Worm (Caenorhabditis elegans) whole organism, late embryonic: Measurements from ENCODE around the gene Y38H6C.18.

Experiments
- C38D4.7 ChIP-seq: fragments of 200-800 bp; sonication (Bioruptor generic); optimal IDR thresholded peaks from 2 replicates; lab custom pipeline; 2018; ENCODE audit warnings: mild to moderate bottlenecking, missing genetic modification characterization, moderate library complexity, missing compliant biosample characterization
- K09A11.1 ChIP-seq: sonication (generic microtip); optimal IDR thresholded peaks from 2 replicates; lab custom pipeline; 2017; ENCODE audit warnings: antibody characterized with exemption, mild to moderate bottlenecking, missing genetic modification characterization, missing compliant biosample characterization; ENCODE audit not compliant: insufficient read depth
- T23F11.4 ChIP-seq: fragments of 200-800 bp; sonication (Bioruptor generic); optimal IDR thresholded peaks from 2 replicates; lab custom pipeline; 2018; ENCODE audit warnings: mild to moderate bottlenecking, missing genetic modification characterization, missing compliant biosample characterization
- Y22D7AL.16 ChIP-seq: sonication (generic microtip); optimal IDR thresholded peaks from 2 replicates; lab custom pipeline; 2016; ENCODE audit warnings: missing genetic modification characterization, missing compliant biosample characterization
- ama-1 ChIP-seq: fragments of 150-350 bp; optimal IDR thresholded peaks from 2 replicates; lab custom pipeline; 2014
- ceh-18 ChIP-seq: sonication (generic microtip); optimal IDR thresholded peaks from 2 replicates; lab custom pipeline; 2016; ENCODE audit warnings: missing genetic modification characterization, missing compliant biosample characterization
- ceh-2 ChIP-seq: sonication (generic microtip); optimal IDR thresholded peaks from 2 replicates; lab custom pipeline; 2016; ENCODE audit warnings: missing genotype, missing genetic modification characterization, missing compliant biosample characterization
- ceh-22 ChIP-seq: sonication (generic microtip); optimal IDR thresholded peaks from 2 replicates; lab custom pipeline; 2017; ENCODE audit warnings: missing biosample characterization, missing genetic modification characterization
- ceh-24 ChIP-seq: sonication (generic microtip); optimal IDR thresholded peaks from 2 replicates; lab custom pipeline; 2016; ENCODE audit warnings: mild to moderate bottlenecking, missing genetic modification characterization, missing compliant biosample characterization
- ceh-31 ChIP-seq: sonication (generic microtip); optimal IDR thresholded peaks from 2 replicates; lab custom pipeline; 2016; ENCODE audit warnings: missing genetic modification characterization, missing compliant biosample characterization
- ceh-34 ChIP-seq: sonication (generic microtip); optimal IDR thresholded peaks from 2 replicates; lab custom pipeline; 2016; ENCODE audit warnings: mild to moderate bottlenecking, missing genetic modification characterization, missing compliant biosample characterization
- ceh-48 ChIP-seq: sonication (generic microtip); optimal IDR thresholded peaks from 2 replicates; lab custom pipeline; 2016; ENCODE audit warnings: missing genetic modification characterization, inconsistent platforms, missing compliant biosample characterization
- ceh-9 ChIP-seq: sonication (generic microtip); optimal IDR thresholded peaks from 2 replicates; lab custom pipeline; 2016; ENCODE audit warnings: mild to moderate bottlenecking, missing genetic modification characterization, inconsistent platforms, missing compliant biosample characterization
- che-1 ChIP-seq: sonication (generic microtip); optimal IDR thresholded peaks from 2 replicates; lab custom pipeline; 2016; ENCODE audit warnings: mild to moderate bottlenecking, missing genetic modification characterization, missing compliant biosample characterization
- elt-2 ChIP-seq: sonication (generic microtip); optimal IDR thresholded peaks from 2 replicates; lab custom pipeline; 2016; ENCODE audit warnings: missing genetic modification reagents, missing genetic modification characterization, missing compliant biosample characterization
- ets-4 ChIP-seq: sonication (generic microtip); optimal IDR thresholded peaks from 2 replicates; lab custom pipeline; 2016; ENCODE audit warnings: missing genetic modification characterization, missing compliant biosample characterization
- eyg-1 ChIP-seq: sonication (generic microtip); optimal IDR thresholded peaks from 2 replicates; lab custom pipeline; 2016; ENCODE audit warnings: missing genotype, missing genetic modification characterization, missing compliant biosample characterization
- fax-1 ChIP-seq: sonication (generic microtip); optimal IDR thresholded peaks from 2 replicates; lab custom pipeline; 2016; ENCODE audit warnings: missing genotype, missing genetic modification characterization, missing compliant biosample characterization
- fkh-10 ChIP-seq: fragments of 150-350 bp; optimal IDR thresholded peaks from 2 replicates; lab custom pipeline; 2014; ENCODE audit warnings: missing biosample characterization, missing genetic modification reagents, missing genetic modification characterization
- gmeb-2 ChIP-seq: sonication (generic microtip); optimal IDR thresholded peaks from 2 replicates; lab custom pipeline; 2016; ENCODE audit warnings: missing genetic modification characterization, inconsistent platforms, missing compliant biosample characterization
- hlh-13 ChIP-seq: fragments of 200-800 bp; sonication (Bioruptor generic); optimal IDR thresholded peaks from 2 replicates; lab custom pipeline; 2018; ENCODE audit warnings: mild to moderate bottlenecking, missing genetic modification characterization, missing compliant biosample characterization
- hlh-15 ChIP-seq: sonication (generic microtip); optimal IDR thresholded peaks from 2 replicates; lab custom pipeline; 2016; ENCODE audit warnings: missing genetic modification characterization, missing compliant biosample characterization
- hlh-30 ChIP-seq: sonication (generic microtip); optimal IDR thresholded peaks from 2 replicates; lab custom pipeline; 2017; ENCODE audit warnings: antibody characterized with exemption, missing genetic modification characterization, missing compliant biosample characterization; ENCODE audit not compliant: insufficient read depth
- hlh-8 ChIP-seq: sonication (generic microtip); optimal IDR thresholded peaks from 2 replicates; lab custom pipeline; 2016; ENCODE audit warnings: missing genotype, missing genetic modification characterization, missing compliant biosample characterization
- madf-2 ChIP-seq: sonication (generic microtip); optimal IDR thresholded peaks from 2 replicates; lab custom pipeline; 2017; ENCODE audit warnings: missing genetic modification characterization, missing compliant biosample characterization
- mec-3 ChIP-seq: sonication (generic microtip); optimal IDR thresholded peaks from 2 replicates; lab custom pipeline; 2016; ENCODE audit warnings: borderline replicate concordance, missing genetic modification characterization, missing compliant biosample characterization
- nfya-1 ChIP-seq: sonication (generic microtip); optimal IDR thresholded peaks from 2 replicates; lab custom pipeline; 2017; ENCODE audit warnings: missing genetic modification characterization, mild to moderate bottlenecking, missing compliant biosample characterization, antibody characterized with exemption, moderate library complexity
- nhr-11 ChIP-seq: fragments of 150-350 bp; optimal IDR thresholded peaks from 2 replicates; lab custom pipeline; 2014; ENCODE audit warnings: missing biosample characterization, missing genetic modification characterization
- pat-9 ChIP-seq: fragments of 200-800 bp; sonication (Bioruptor generic); optimal IDR thresholded peaks from 2 replicates; lab custom pipeline; 2018; ENCODE audit warnings: mild to moderate bottlenecking, missing genetic modification characterization, moderate library complexity, missing compliant biosample characterization
- pax-1 ChIP-seq: fragments of 150-350 bp; optimal IDR thresholded peaks from 2 replicates; lab custom pipeline; 2014; ENCODE audit warnings: missing biosample characterization, missing genetic modification characterization
- pha-4 ChIP-seq: fragments of 150-350 bp; optimal IDR thresholded peaks from 2 replicates; lab custom pipeline; 2018; ENCODE audit warnings: missing biosample characterization, missing genetic modification reagents, missing genetic modification characterization
- pqm-1 ChIP-seq: sonication (generic microtip); optimal IDR thresholded peaks from 2 replicates; lab custom pipeline; 2016; ENCODE audit warnings: missing genetic modification characterization, missing compliant biosample characterization
- ref-2 ChIP-seq: sonication (generic microtip); optimal IDR thresholded peaks from 2 replicates; lab custom pipeline; 2016; ENCODE audit warnings: missing genetic modification characterization, missing compliant biosample characterization
- rnt-1 ChIP-seq: sonication (generic microtip); optimal IDR thresholded peaks from 2 replicates; lab custom pipeline; 2016; ENCODE audit warnings: missing genetic modification characterization, missing compliant biosample characterization
- sdc-2 ChIP-seq: sonication (generic microtip); optimal IDR thresholded peaks from 2 replicates; lab custom pipeline; 2016; ENCODE audit warnings: missing genotype, missing genetic modification characterization, missing compliant biosample characterization
- sox-2 ChIP-seq: fragments of 200-800 bp; sonication (Bioruptor generic); IDR thresholded peaks from 2 replicates; pipeline ENCODE4 v1.3.6; 2022; ENCODE audit warnings: missing genetic modification reagents, missing genetic modification characterization, missing compliant biosample characterization
- syd-9 ChIP-seq: sonication (generic microtip); optimal IDR thresholded peaks from 2 replicates; lab custom pipeline; 2016; ENCODE audit warnings: mild to moderate bottlenecking, missing genetic modification characterization, moderate library complexity, missing compliant biosample characterization
- tbx-7 ChIP-seq: sonication (generic microtip); optimal IDR thresholded peaks from 2 replicates; lab custom pipeline; 2016; ENCODE audit warnings: missing genotype, missing genetic modification characterization, missing compliant biosample characterization
- unc-86 ChIP-seq: sonication (generic microtip); optimal IDR thresholded peaks from 2 replicates; lab custom pipeline; 2016; ENCODE audit warnings: missing genetic modification characterization, missing compliant biosample characterization
- zip-5 ChIP-seq: sonication (generic microtip); optimal IDR thresholded peaks from 2 replicates; lab custom pipeline; 2016; ENCODE audit warnings: missing genetic modification characterization, missing compliant biosample characterization

The Y38H6C.18 gene

ce11 chrV:20500405-20500804, 46.5 kb downstream of the Y38H6C.18 start, which contains the start of gene dct-14:
Gene dct-14 (minus strand): TSS chrV:20500505.
- no peak for TF ChIP-seq pat-9 (tag; lab: Kevin White, UChicago)
- TF ChIP-seq fax-1 (tag; lab: Kevin White, UChicago) = no peak
- TF ChIP-seq ceh-2 = no peak
- TF ChIP-seq ceh-34 (tag; lab: Kevin White, UChicago) = no peak
- TF ChIP-seq mec-3 (tag; lab: Kevin White, UChicago) = no peak
- TF ChIP-seq pqm-1 = no peak
- TF ChIP-seq gmeb-2 (tag; lab: Kevin White, UChicago) = no peak
- no peak for TF ChIP-seq tbx-7
- no peak for TF ChIP-seq pax-1
- TF ChIP-seq hlh-30 (tag; lab: Kevin White, UChicago) = no peak
- no peak for TF ChIP-seq eyg-1 (tag; lab: Kevin White, UChicago)
- TF ChIP-seq ama-1 (lab: Kevin White, UChicago) = no peak
- no peak for TF ChIP-seq ets-4 (tag; lab: Kevin White, UChicago)
- TF ChIP-seq hlh-13 = no peak
- TF ChIP-seq hlh-15 (tag; lab: Kevin White, UChicago) = no peak
- TF ChIP-seq zip-5 (tag; lab: Kevin White, UChicago) = no peak
- TF ChIP-seq ceh-24 (tag; lab: Kevin White, UChicago) = no peak
- no peak for TF ChIP-seq elt-2
- no peak for TF ChIP-seq Y22D7AL.16
- TF ChIP-seq, all 69 proteins: peak for 0

ce11 chrV:20499642-20500041, 47.3 kb downstream of the Y38H6C.18 start:
- no peak for TF ChIP-seq pat-9 (tag; lab: Kevin White, UChicago)
- no peak for TF ChIP-seq T23F11.4 (GFP tag; lab: Kevin White, UChicago)
- no peak for TF ChIP-seq ceh-22
- no peak for TF ChIP-seq K09A11.1 (tag; lab: Kevin White, UChicago)
- no peak for TF ChIP-seq ceh-9 (tag; lab: Kevin White, UChicago)

ce11 chrV:20498980-20499379, 48.0 kb downstream of the Y38H6C.18 start, which contains the start of gene dct-16:
Gene dct-16 (minus strand): TSS chrV:20499057.
- TF ChIP-seq pat-9 (tag; lab: Kevin White, UChicago) = no peak
- TF ChIP-seq ceh-48 (tag; lab: Kevin White, UChicago) = no peak
- no peak for TF ChIP-seq pqm-1
- TF ChIP-seq ceh-31 (tag; lab: Kevin White, UChicago) = no peak
- no peak for TF ChIP-seq ceh-2
- TF ChIP-seq syd-9 (tag; lab: Kevin White, UChicago) = no peak
- TF ChIP-seq sdc-2 (tag; lab: Kevin White, UChicago) = no peak
- TF ChIP-seq T23F11.4 (GFP tag; lab: Kevin White, UChicago) = no peak
- TF ChIP-seq ceh-18 (tag; lab: Kevin White, UChicago) = no peak
- no peak for TF ChIP-seq fkh-10 (GFP tag; lab: Kevin White, UChicago)
- no peak for TF ChIP-seq che-1 (tag; lab: Kevin White, UChicago)
- TF ChIP-seq ref-2 (tag; lab: Kevin White, UChicago) = no peak
- TF ChIP-seq eyg-1 (tag; lab: Kevin White, UChicago) = no peak

ce11 chrV:20497537-20497936, 49.4 kb downstream of the Y38H6C.18 start:
- TF ChIP-seq fkh-10 (GFP tag; lab: Kevin White, UChicago) = no peak
- no peak for TF ChIP-seq pha-4
- no peak for TF ChIP-seq che-1 (tag; lab: Kevin White, UChicago)
- TF ChIP-seq hlh-8 (tag; lab: Kevin White, UChicago) = no peak
- TF ChIP-seq sox-2 = no peak
- TF ChIP-seq nfya-1 (tag; lab: Kevin White, UChicago) = no peak
- TF ChIP-seq ceh-24 (tag; lab: Kevin White, UChicago) = no peak
- TF ChIP-seq mec-3 (tag; lab: Kevin White, UChicago) = no peak
- TF ChIP-seq C38D4.7 (GFP tag; lab: Kevin White, UChicago) = no peak
- TF ChIP-seq unc-86 (tag; lab: Kevin White, UChicago) = no peak
- no peak for TF ChIP-seq madf-2 (tag; lab: Kevin White, UChicago)
- no peak for TF ChIP-seq rnt-1
- TF ChIP-seq Y22D7AL.16 = no peak
- TF ChIP-seq ama-1 (lab: Kevin White, UChicago) = no peak
- no peak for TF ChIP-seq tbx-7
- no peak for TF ChIP-seq nhr-11 (tag; lab: Kevin White, UChicago)
- no peak for TF ChIP-seq hlh-15 (tag; lab: Kevin White, UChicago)
- TF ChIP-seq syd-9 (tag; lab: Kevin White, UChicago) = no peak
- TF ChIP-seq ceh-48 (tag; lab: Kevin White, UChicago) = no peak
